Worm (Caenorhabditis elegans) whole organism, L4/young adult: ENCODE data around the gene T01G5.8.

Source experiments
- W03F9.2 ChIP-seq: fragments of 150-350 bp; optimal IDR thresholded peaks from 2 replicates; lab custom pipeline; 2014; ENCODE audit warnings: missing biosample characterization, missing genetic modification characterization
- dao-5 ChIP-seq: sonication (generic microtip); optimal IDR thresholded peaks from 2 replicates; lab custom pipeline; 2016; ENCODE audit warnings: missing genotype, missing genetic modification characterization, moderate library complexity, missing compliant biosample characterization
- him-1 ChIP-seq: sonication (generic microtip); optimal IDR thresholded peaks from 2 replicates; lab custom pipeline; 2016; ENCODE audit warnings: missing genotype, missing genetic modification reagents, missing genetic modification characterization, missing compliant biosample characterization

- TF ChIP-seq dao-5: no peak
- TF ChIP-seq W03F9.2 (tag; lab: Kevin White, UChicago): no peak
- TF ChIP-seq him-1: no peak
Observed at ce11 chrV:15158691-15159090, 42.6 kb downstream of the T01G5.8 start, which contains the start of gene str-45.
